Worm (Caenorhabditis elegans) whole organism, young adult: ENCODE results near the gene T05D4.2.

Experiments used
- D2030.7 ChIP-seq: fragments of 200-800 bp; sonication (Bioruptor generic); IDR thresholded peaks from 2 replicates; pipeline ENCODE4 v1.3.6; 2022; ENCODE audit warnings: missing genetic modification reagents, missing genetic modification characterization, missing compliant biosample characterization
- F23B12.7 ChIP-seq: sonication (generic microtip); optimal IDR thresholded peaks from 2 replicates; lab custom pipeline; 2017; ENCODE audit warnings: missing genetic modification characterization, mild to moderate bottlenecking, missing compliant biosample characterization, antibody characterized with exemption, moderate library complexity; ENCODE audit not compliant: insufficient read depth
- F33H1.4 ChIP-seq: fragments of 200-800 bp; sonication (Bioruptor generic); IDR thresholded peaks from 2 replicates; pipeline ENCODE4 v1.3.6; 2022; ENCODE audit warnings: missing genetic modification reagents, missing genetic modification characterization, missing compliant biosample characterization
- F57A8.1 ChIP-seq: fragments of 200-800 bp; sonication (Bioruptor generic); optimal IDR thresholded peaks from 2 replicates; lab custom pipeline; 2018; ENCODE audit warnings: mild to moderate bottlenecking, missing genetic modification characterization, moderate library complexity, missing compliant biosample characterization
- akir-1 ChIP-seq: fragments of 200-800 bp; sonication (Bioruptor generic); optimal IDR thresholded peaks from 2 replicates; lab custom pipeline; 2018; ENCODE audit warnings: mild to moderate bottlenecking, missing genetic modification characterization, moderate library complexity, missing compliant biosample characterization
- atf-7 ChIP-seq: sonication (generic microtip); optimal IDR thresholded peaks from 2 replicates; lab custom pipeline; 2017; ENCODE audit warnings: mild to moderate bottlenecking, missing genetic modification characterization, missing compliant biosample characterization
- bed-1 ChIP-seq: fragments of 200-800 bp; sonication (Bioruptor generic); IDR thresholded peaks from 2 replicates; pipeline ENCODE4 v1.3.6; 2022; ENCODE audit warnings: missing genetic modification reagents, missing genetic modification characterization, missing compliant biosample characterization
- cebp-1 ChIP-seq, 2 experiments: fragments of 200-800 bp in 1 of 2; sonication (Bioruptor generic) in 1 of 2; sonication (generic microtip) in 1 of 2; IDR thresholded peaks in 1 of 2; optimal IDR thresholded peaks in 1 of 2; 2 replicates each; pipeline versions ENCODE4 v1.3.6 to Lab custom; 2017 to 2022; ENCODE audit warnings: missing compliant biosample characterization in 2 of 2, missing genetic modification characterization in 2 of 2, mild to moderate bottlenecking in 1 of 2, missing genetic modification reagents in 1 of 2, moderate library complexity in 1 of 2
- cebp-2 ChIP-seq: fragments of 200-800 bp; sonication (Bioruptor generic); IDR thresholded peaks from 2 replicates; pipeline ENCODE4 v1.3.6; 2022; ENCODE audit warnings: missing genetic modification characterization, missing compliant biosample characterization
- ceh-91 ChIP-seq: fragments of 200-800 bp; sonication (Bioruptor generic); IDR thresholded peaks from 2 replicates; pipeline ENCODE4 v1.3.6; 2022; ENCODE audit warnings: missing genetic modification reagents, missing genetic modification characterization, missing compliant biosample characterization
- dox-1 ChIP-seq: fragments of 200-800 bp; sonication (Bioruptor generic); IDR thresholded peaks from 2 replicates; pipeline ENCODE4 v1.3.6; 2022; ENCODE audit warnings: missing genetic modification reagents, missing genetic modification characterization, missing compliant biosample characterization
- dpff-1 ChIP-seq: sonication (generic microtip); optimal IDR thresholded peaks from 2 replicates; lab custom pipeline; 2017; ENCODE audit warnings: mild to moderate bottlenecking, missing genetic modification characterization, missing compliant biosample characterization
- egl-18 ChIP-seq: fragments of 200-800 bp; sonication (Bioruptor generic); IDR thresholded peaks from 2 replicates; pipeline ENCODE4 v1.3.6; 2022; ENCODE audit warnings: missing genetic modification reagents, missing genetic modification characterization, missing compliant biosample characterization
- egrh-3 ChIP-seq: fragments of 200-800 bp; sonication (Bioruptor generic); IDR thresholded peaks from 2 replicates; pipeline ENCODE4 v1.3.6; 2022; ENCODE audit warnings: missing genetic modification reagents, missing genetic modification characterization, missing compliant biosample characterization
- ets-4 ChIP-seq: fragments of 200-800 bp; sonication (Bioruptor generic); optimal IDR thresholded peaks from 2 replicates; lab custom pipeline; 2018; ENCODE audit warnings: mild to moderate bottlenecking, missing genetic modification characterization, missing compliant biosample characterization
- let-607 ChIP-seq, 2 experiments: fragments of 200-800 bp in 1 of 2; sonication (Bioruptor generic) in 1 of 2; sonication (generic microtip) in 1 of 2; optimal IDR thresholded peaks; 2 replicates each; lab custom pipeline; 2016 to 2018; ENCODE audit warnings: mild to moderate bottlenecking in 2 of 2, missing compliant biosample characterization in 2 of 2, missing genetic modification characterization in 2 of 2, moderate library complexity in 2 of 2, missing genotype in 1 of 2
- lin-35 ChIP-seq, 3 experiments: fragments of 150-350 bp in 2 of 3; sonication (generic microtip) in 1 of 3; optimal IDR thresholded peaks; 2 replicates each; lab custom pipeline; 2014 to 2018; ENCODE audit warnings: missing biosample characterization in 3 of 3, missing genetic modification characterization in 3 of 3, missing genetic modification reagents in 3 of 3
- lir-1 ChIP-seq: fragments of 200-800 bp; sonication (Bioruptor generic); conservative IDR thresholded peaks from 2 replicates; pipeline ENCODE4 v1.3.6; 2022; ENCODE audit warnings: missing genetic modification reagents, missing genetic modification characterization, missing compliant biosample characterization
- lsy-27 ChIP-seq: sonication (generic microtip); optimal IDR thresholded peaks from 2 replicates; lab custom pipeline; 2017; ENCODE audit warnings: missing genetic modification characterization, mild to moderate bottlenecking, missing compliant biosample characterization, antibody characterized with exemption, missing genotype, borderline replicate concordance; ENCODE audit not compliant: insufficient read depth
- madf-10 ChIP-seq: sonication (generic microtip); optimal IDR thresholded peaks from 2 replicates; lab custom pipeline; 2016; ENCODE audit warnings: mild to moderate bottlenecking, missing genetic modification characterization, missing compliant biosample characterization
- mxl-1 ChIP-seq: sonication (generic microtip); optimal IDR thresholded peaks from 2 replicates; lab custom pipeline; 2016; ENCODE audit warnings: missing genetic modification characterization, missing compliant biosample characterization
- nfya-2 ChIP-seq: fragments of 200-800 bp; sonication (Bioruptor generic); IDR thresholded peaks from 2 replicates; pipeline ENCODE4 v1.3.6; 2022; ENCODE audit warnings: missing genetic modification reagents, missing genetic modification characterization, missing compliant biosample characterization
- nhr-80 ChIP-seq: sonication (generic microtip); optimal IDR thresholded peaks from 2 replicates; lab custom pipeline; 2016; ENCODE audit warnings: missing genetic modification characterization, missing compliant biosample characterization
- pbrm-1 ChIP-seq: fragments of 200-800 bp; sonication (Bioruptor generic); IDR thresholded peaks from 2 replicates; pipeline ENCODE4 v1.3.6; 2022; ENCODE audit warnings: missing genetic modification reagents, missing genetic modification characterization, missing compliant biosample characterization
- rpc-1 ChIP-seq, 2 experiments: fragments of 150-350 bp in 1 of 2; sonication (generic microtip) in 1 of 2; optimal IDR thresholded peaks; 2 replicates each; lab custom pipeline; 2014 to 2018; ENCODE audit warnings: missing biosample characterization in 1 of 2, missing genetic modification characterization in 1 of 2, missing genetic modification reagents in 1 of 2, missing genotype in 1 of 2
- snpc-1.1 ChIP-seq: sonication (generic microtip); optimal IDR thresholded peaks from 2 replicates; lab custom pipeline; 2017; ENCODE audit warnings: missing genetic modification characterization, mild to moderate bottlenecking, missing compliant biosample characterization, antibody characterized with exemption, moderate library complexity, missing genotype, missing genetic modification reagents; ENCODE audit not compliant: insufficient read depth
- snpc-4 ChIP-seq, 5 experiments: fragments of 150-350 bp in 1 of 5; sonication (generic microtip) in 4 of 5; optimal IDR thresholded peaks; 2 replicates each; lab custom pipeline; 2014 to 2018; ENCODE audit warnings: missing genetic modification characterization in 5 of 5, missing biosample characterization in 3 of 5, antibody characterized with exemption in 2 of 5, mild to moderate bottlenecking in 2 of 5, missing compliant biosample characterization in 2 of 5, missing genotype in 2 of 5, moderate library complexity in 2 of 5, missing genetic modification reagents in 1 of 5
- tbp1 ChIP-seq: fragments of 200-800 bp; sonication (Bioruptor generic); optimal IDR thresholded peaks from 2 replicates; lab custom pipeline; 2018; ENCODE audit warnings: mild to moderate bottlenecking, missing genetic modification characterization, missing compliant biosample characterization
- unc-62 ChIP-seq: fragments of 150-350 bp; optimal IDR thresholded peaks from 2 replicates; lab custom pipeline; 2014; ENCODE audit warnings: missing biosample characterization, missing genetic modification reagents, missing genetic modification characterization
- zfh-2 ChIP-seq: fragments of 200-800 bp; sonication (Bioruptor generic); conservative IDR thresholded peaks from 2 replicates; pipeline ENCODE4 v1.3.6; 2022; ENCODE audit warnings: missing genetic modification reagents, missing genetic modification characterization, missing compliant biosample characterization
- ztf-22 ChIP-seq: fragments of 200-800 bp; sonication (Bioruptor generic); optimal IDR thresholded peaks from 2 replicates; lab custom pipeline; 2018; ENCODE audit warnings: mild to moderate bottlenecking, missing genetic modification characterization, moderate library complexity, missing compliant biosample characterization
- ztf-28 ChIP-seq: fragments of 200-800 bp; sonication (Bioruptor generic); IDR thresholded peaks from 2 replicates; pipeline ENCODE4 v1.3.6; 2022; ENCODE audit warnings: missing genetic modification reagents, missing genetic modification characterization, missing compliant biosample characterization

The T05D4.2 gene

DNA sequence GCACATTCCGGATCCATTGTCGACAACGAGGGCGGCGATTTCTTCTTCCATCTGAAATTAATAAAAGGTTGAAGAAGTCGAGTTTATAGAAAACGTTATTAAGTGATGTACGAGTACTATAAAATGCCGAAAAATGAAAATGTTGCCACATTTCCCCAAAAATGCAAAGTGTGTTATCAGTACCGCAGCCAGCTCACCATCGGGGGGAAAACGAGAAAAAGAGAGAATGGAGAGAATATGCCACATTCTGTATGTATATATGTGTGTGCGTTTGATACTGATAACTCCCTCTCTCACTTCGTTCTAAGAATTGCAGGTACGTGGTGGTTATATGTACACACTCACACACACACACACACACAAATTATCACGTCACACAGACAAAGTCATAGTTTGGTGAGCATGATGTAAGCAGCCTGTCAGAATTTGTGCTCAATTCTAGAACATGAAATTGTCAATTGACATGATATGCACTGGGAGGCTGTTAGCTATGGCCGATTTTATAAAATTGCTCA is 43.2 kb upstream of the T05D4.2 start, which contains the start of gene act-5:
act-5 (minus strand) TSS at position 51 of the 515 bp plus-strand sequence.
- TF ChIP-seq nhr-80 (tag; lab: Kevin White, UChicago) (peak; percentile 87), atf-7 (tag; lab: Kevin White, UChicago) (peak; percentile 77), madf-10 (peak; percentile 24), ztf-22 (GFP tag; lab: Kevin White, UChicago) (peak; percentile 4), mxl-1 (tag; lab: Kevin White, UChicago) (no peak), unc-62 (GFP tag; lab: Kevin White, UChicago) (peak; percentile 17), ets-4 (GFP tag; lab: Kevin White, UChicago) (peak; percentile 53), tbp1 (GFP tag; lab: Kevin White, UChicago) (peak; percentile 35), dox-1 (GFP tag; lab: Robert Waterston, UW) (0 out of 2 replicates have a peak, but pooled peaks have one; percentile 9), let-607 (tag; optimal IDR thresholded peaks at IDR 0.05; lab: Kevin White, UChicago) (peak; percentile 11 to 82), F57A8.1 (GFP tag; lab: Kevin White, UChicago) (no peak), lin-35 (GFP tag; optimal IDR thresholded peaks at IDR 0.05; lab: Kevin White, UChicago) (no peak), F23B12.7 (tag; lab: Kevin White, UChicago) (peak; percentile 38), cebp-1 (GFP tag; IDR thresholded peaks at IDR 0.05; lab: Robert Waterston, UW) (no peak), cebp-1 (tag; optimal IDR thresholded peaks at IDR 0.05; lab: Kevin White, UChicago) (peak; percentile 5)

DNA sequence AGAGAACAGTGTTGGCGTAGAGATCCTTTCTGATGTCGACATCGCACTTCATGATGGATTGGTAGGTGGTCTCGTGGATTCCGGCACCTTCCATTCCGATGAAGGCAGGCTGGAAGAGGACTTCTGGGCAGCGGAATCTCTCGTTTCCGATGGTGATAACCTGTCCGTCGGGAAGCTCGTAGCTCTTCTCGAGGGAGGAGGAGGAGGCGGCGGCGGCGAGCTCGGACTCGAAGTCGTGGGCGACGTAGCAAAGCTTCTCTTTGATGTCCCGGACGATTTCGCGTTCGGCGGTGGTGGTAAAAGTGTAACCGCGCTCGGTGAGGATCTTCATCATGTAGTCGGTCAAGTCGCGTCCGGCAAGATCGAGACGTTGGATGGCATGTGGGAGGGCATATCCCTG is 42.0 kb upstream of the T05D4.2 start:
- TF ChIP-seq atf-7 (tag; lab: Kevin White, UChicago): no peak
- TF ChIP-seq F33H1.4 (GFP tag; lab: Robert Waterston, UW): no peak
- no peak for TF ChIP-seq lsy-27
- TF ChIP-seq bed-1 (GFP tag; lab: Robert Waterston, UW): no peak
- peak; percentile 85 for TF ChIP-seq zfh-2 (GFP tag; lab: Robert Waterston, UW)
- no peak for TF ChIP-seq ceh-91 (GFP tag; lab: Robert Waterston, UW)
- 0 out of 2 replicates have a peak, but pooled peaks have one; percentile 36 for TF ChIP-seq cebp-2 (GFP tag; lab: Robert Waterston, UW)
- TF ChIP-seq egrh-3 (GFP tag; lab: Robert Waterston, UW): peak; percentile 64; the same call in 1 of the 2 replicates
- TF ChIP-seq dpff-1 (tag; lab: Kevin White, UChicago): no peak

ce11 chrIII:13600254-13600653 is 37.4 kb upstream of the T05D4.2 start:
- TF ChIP-seq rpc-1 (optimal IDR thresholded peaks at IDR 0.05; lab: Kevin White, UChicago) (no peak), rpc-1 (tag; optimal IDR thresholded peaks at IDR 0.05; lab: Kevin White, UChicago) (no peak), ets-4 (GFP tag; lab: Kevin White, UChicago) (no peak), lir-1 (GFP tag; lab: Robert Waterston, UW) (no peak), snpc-1.1 (tag; lab: Kevin White, UChicago) (peak; percentile 24), pbrm-1 (GFP tag; lab: Robert Waterston, UW) (0 out of 2 replicates have a peak, but pooled peaks have one; percentile 18), nfya-2 (GFP tag; lab: Robert Waterston, UW) (no peak), snpc-4 (GFP tag; optimal IDR thresholded peaks at IDR 0.05; lab: Kevin White, UChicago) (no peak), snpc-4 (tag; optimal IDR thresholded peaks at IDR 0.05; lab: Kevin White, UChicago) (peak in 2 of 4 experiments; percentile 36 to 84), akir-1 (GFP tag; lab: Kevin White, UChicago) (no peak)

ce11 chrIII:13585136-13585535 is 22.3 kb upstream of the T05D4.2 start:
- TF ChIP-seq ztf-28 (GFP tag; lab: Robert Waterston, UW) (peak; percentile 38; the same call in 1 of the 2 replicates), D2030.7 (GFP tag; lab: Robert Waterston, UW) (0 out of 2 replicates have a peak, but pooled peaks have one; percentile 14), cebp-2 (GFP tag; lab: Robert Waterston, UW) (0 out of 2 replicates have a peak, but pooled peaks have one; percentile 39), egl-18 (GFP tag; lab: Robert Waterston, UW) (peak; percentile 77; the same call in 1 of the 2 replicates)
